Fruit fly (Drosophila melanogaster) whole organism, embryonic: Measurements from ENCODE around the gene CG44271.

Experiments
- CG10274 ChIP-seq: fragments of 200-800 bp; sonication (Bioruptor generic); optimal IDR thresholded peaks from 3 replicates; lab custom pipeline; 2017; ENCODE audit warnings: missing biosample characterization, mild to moderate bottlenecking, missing genetic modification characterization
- CG10366 ChIP-seq: fragments of 200-800 bp; sonication (Bioruptor generic); IDR thresholded peaks from 2 replicates; pipeline ENCODE4 v1.3.6; 2022; ENCODE audit warnings: missing biosample characterization, missing genetic modification characterization
- CG11398 ChIP-seq: fragments of 200-800 bp; sonication (Bioruptor generic); optimal IDR thresholded peaks from 2 replicates; lab custom pipeline; 2016; ENCODE audit warnings: missing biosample characterization, missing genetic modification characterization
- CG12391 ChIP-seq: fragments of 200-800 bp; sonication (Bioruptor generic); optimal IDR thresholded peaks from 3 replicates; lab custom pipeline; 2018; ENCODE audit warnings: missing biosample characterization, mild to moderate bottlenecking, missing genetic modification characterization, moderate library complexity
- CG13123 ChIP-seq: fragments of 200-800 bp; sonication (Bioruptor generic); optimal IDR thresholded peaks from 2 replicates; lab custom pipeline; 2016; ENCODE audit warnings: missing biosample characterization, missing genetic modification characterization
- CG14710 ChIP-seq: fragments of 200-800 bp; sonication (Bioruptor generic); optimal IDR thresholded peaks from 3 replicates; lab custom pipeline; 2019; ENCODE audit warnings: missing biosample characterization, mild to moderate bottlenecking, missing genetic modification characterization, moderate library complexity
- CG15696 ChIP-seq: fragments of 200-800 bp; sonication (Bioruptor generic); optimal IDR thresholded peaks from 2 replicates; lab custom pipeline; 2019; ENCODE audit warnings: missing biosample characterization, mild to moderate bottlenecking, missing genetic modification characterization, moderate library complexity
- CG1647 ChIP-seq: fragments of 200-800 bp; sonication (Bioruptor generic); optimal IDR thresholded peaks from 3 replicates; lab custom pipeline; 2016; ENCODE audit warnings: missing biosample characterization, missing genetic modification characterization
- CG16813 ChIP-seq: fragments of 200-800 bp; sonication (Bioruptor generic); IDR thresholded peaks from 3 replicates; pipeline ENCODE4 v1.3.6; 2022; ENCODE audit warnings: missing biosample characterization, missing genetic modification characterization; ENCODE audit not compliant: partially characterized antibody
- CG16863 ChIP-seq: fragments of 200-800 bp; sonication (Bioruptor generic); optimal IDR thresholded peaks from 3 replicates; lab custom pipeline; 2016; ENCODE audit warnings: missing biosample characterization, missing genetic modification characterization
- CG18476 ChIP-seq: fragments of 200-800 bp; sonication (Bioruptor generic); optimal IDR thresholded peaks from 2 replicates; lab custom pipeline; 2016; ENCODE audit warnings: missing biosample characterization, mild to moderate bottlenecking, missing genetic modification characterization
- CG2129 ChIP-seq: fragments of 200-800 bp; sonication (Bioruptor generic); IDR thresholded peaks from 2 replicates; pipeline ENCODE4 v1.3.6; 2022; ENCODE audit warnings: missing biosample characterization, missing genetic modification characterization; ENCODE audit not compliant: partially characterized antibody
- CG30403 ChIP-seq: fragments of 200-800 bp; sonication (Bioruptor generic); optimal IDR thresholded peaks from 3 replicates; lab custom pipeline; 2016; ENCODE audit warnings: missing biosample characterization, missing genetic modification characterization
- CG32772 ChIP-seq: fragments of 200-800 bp; sonication (Bioruptor generic); IDR thresholded peaks from 2 replicates; pipeline ENCODE4 v1.3.6; 2022; ENCODE audit warnings: missing biosample characterization, missing genetic modification characterization
- CG3838 ChIP-seq: fragments of 200-800 bp; sonication (Bioruptor generic); optimal IDR thresholded peaks from 3 replicates; lab custom pipeline; 2016; ENCODE audit warnings: missing biosample characterization, missing genetic modification characterization
- CG3847 ChIP-seq: fragments of 200-800 bp; sonication (Bioruptor generic); IDR thresholded peaks from 2 replicates; pipeline ENCODE4 v1.3.6; 2022; ENCODE audit warnings: missing biosample characterization, missing genetic modification characterization
- CG4730 ChIP-seq: fragments of 200-800 bp; sonication (Bioruptor generic); IDR thresholded peaks from 2 replicates; pipeline ENCODE4 v1.3.6; 2022; ENCODE audit warnings: missing biosample characterization, missing genetic modification characterization
- CG7556 ChIP-seq: fragments of 200-800 bp; sonication (Bioruptor generic); optimal IDR thresholded peaks from 2 replicates; lab custom pipeline; 2017; ENCODE audit warnings: missing biosample characterization, mild to moderate bottlenecking, missing genetic modification characterization
- CG7987 ChIP-seq: fragments of 200-800 bp; sonication (Bioruptor generic); optimal IDR thresholded peaks from 2 replicates; lab custom pipeline; 2018; ENCODE audit warnings: missing biosample characterization, mild to moderate bottlenecking, missing genetic modification characterization, moderate library complexity
- CkIIα-i1 ChIP-seq: fragments of 200-800 bp; sonication (Bioruptor generic); IDR thresholded peaks from 2 replicates; pipeline ENCODE4 v1.3.6; 2022; ENCODE audit warnings: missing biosample characterization, missing genetic modification characterization
- Dfd ChIP-seq, 2 experiments: fragments of >200 bp; optimal IDR thresholded peaks; 2 replicates each; lab custom pipeline; 2017; ENCODE audit warnings: missing biosample characterization in 2 of 2, missing genetic modification characterization in 2 of 2
- Dp ChIP-seq: fragments of 200-800 bp; sonication (Bioruptor generic); optimal IDR thresholded peaks from 2 replicates; lab custom pipeline; 2018; ENCODE audit warnings: missing biosample characterization, mild to moderate bottlenecking, missing genetic modification characterization, moderate library complexity
- Dref ChIP-seq: fragments of 200-800 bp; sonication (Bioruptor generic); IDR thresholded peaks from 2 replicates; pipeline ENCODE4 v1.3.6; 2022; ENCODE audit warnings: missing biosample characterization, missing genetic modification characterization
- Ets65A ChIP-seq: fragments of 200-800 bp; sonication (Bioruptor generic); peaks from one replicate; lab custom pipeline; 2016; ENCODE audit warnings: missing biosample characterization, missing genetic modification characterization
- H15 ChIP-seq: fragments of 200-800 bp; sonication (Bioruptor generic); IDR thresholded peaks from 3 replicates; pipeline ENCODE4 v1.3.6; 2022; ENCODE audit warnings: missing biosample characterization, missing genetic modification characterization
- HLH4C ChIP-seq: fragments of 200-800 bp; sonication (Bioruptor generic); IDR thresholded peaks from 3 replicates; pipeline ENCODE4 v1.3.6; 2022; ENCODE audit warnings: missing biosample characterization, missing genetic modification characterization; ENCODE audit not compliant: partially characterized antibody
- Hmr ChIP-seq: fragments of 200-800 bp; sonication (Bioruptor generic); optimal IDR thresholded peaks from 3 replicates; lab custom pipeline; 2017; ENCODE audit warnings: mild to moderate bottlenecking, missing biosample characterization, missing genetic modification reagents, missing genetic modification characterization
- Hr39 ChIP-seq: fragments of >200 bp; optimal IDR thresholded peaks from 2 replicates; lab custom pipeline; 2017
- Hsf ChIP-seq: fragments of 200-800 bp; sonication (Bioruptor generic); optimal IDR thresholded peaks from 3 replicates; lab custom pipeline; 2016; ENCODE audit warnings: missing biosample characterization, missing genetic modification characterization
- Lhr ChIP-seq: fragments of 200-800 bp; sonication (Bioruptor generic); optimal IDR thresholded peaks from 3 replicates; lab custom pipeline; 2017; ENCODE audit warnings: mild to moderate bottlenecking, missing biosample characterization, missing genetic modification reagents, missing genetic modification characterization
- Mrtf ChIP-seq: fragments of 200-800 bp; sonication (Bioruptor generic); IDR thresholded peaks from 3 replicates; pipeline ENCODE4 v1.3.6; 2022; ENCODE audit warnings: missing biosample characterization, missing genetic modification characterization
- Scr ChIP-seq: fragments of 200-800 bp; sonication (Bioruptor generic); IDR thresholded peaks from 2 replicates; pipeline ENCODE4 v1.3.6; 2022; ENCODE audit warnings: missing biosample characterization, missing genetic modification characterization; ENCODE audit not compliant: partially characterized antibody
- Ssrp ChIP-seq: fragments of 200-800 bp; sonication (Bioruptor generic); optimal IDR thresholded peaks from 2 replicates; lab custom pipeline; 2018; ENCODE audit warnings: missing biosample characterization, mild to moderate bottlenecking, missing genetic modification characterization, moderate library complexity
- Stat92E ChIP-seq, 3 experiments: fragments of >200 bp in 2 of 3; fragments of 200-800 bp in 1 of 3; sonication (Bioruptor generic) in 1 of 3; optimal IDR thresholded peaks; 2 replicates each; lab custom pipeline; 2017 to 2019; ENCODE audit warnings: missing biosample characterization in 3 of 3, missing genetic modification characterization in 3 of 3, mild to moderate bottlenecking in 1 of 3, moderate library complexity in 1 of 3
- Xbp1 ChIP-seq: fragments of 200-800 bp; sonication (Bioruptor generic); optimal IDR thresholded peaks from 3 replicates; lab custom pipeline; 2016; ENCODE audit warnings: missing biosample characterization, mild to moderate bottlenecking, missing genetic modification characterization
- bcd ChIP-seq: fragments of 200-800 bp; sonication (Bioruptor generic); optimal IDR thresholded peaks from 2 replicates; lab custom pipeline; 2017; ENCODE audit warnings: missing biosample characterization, mild to moderate bottlenecking, missing genetic modification characterization
- bigmax ChIP-seq: fragments of 200-800 bp; sonication (Bioruptor generic); optimal IDR thresholded peaks from 2 replicates; lab custom pipeline; 2018; ENCODE audit warnings: missing biosample characterization, mild to moderate bottlenecking, missing genetic modification characterization
- cas ChIP-seq: fragments of 200-800 bp; sonication (Bioruptor generic); IDR thresholded peaks from 2 replicates; pipeline ENCODE4 v1.3.6; 2022; ENCODE audit warnings: missing biosample characterization, missing genetic modification characterization
- cato ChIP-seq: fragments of 200-800 bp; sonication (Bioruptor generic); optimal IDR thresholded peaks from 2 replicates; lab custom pipeline; 2016; ENCODE audit warnings: missing biosample characterization, missing genetic modification characterization, borderline replicate concordance
- chm ChIP-seq: fragments of 200-800 bp; sonication (Bioruptor generic); IDR thresholded peaks from 2 replicates; pipeline ENCODE4 v1.3.6; 2022; ENCODE audit warnings: missing biosample characterization, missing genetic modification characterization
- dpn ChIP-seq, 2 experiments: fragments of 200-800 bp; sonication (Bioruptor generic); optimal IDR thresholded peaks; 3 replicates each; lab custom pipeline; 2016; ENCODE audit warnings: missing biosample characterization in 2 of 2, missing genetic modification characterization in 2 of 2
- ems ChIP-seq: fragments of 200-800 bp; sonication (Bioruptor generic); optimal IDR thresholded peaks from 3 replicates; lab custom pipeline; 2016; ENCODE audit warnings: missing biosample characterization, missing genetic modification characterization
- gfzf ChIP-seq: fragments of 200-800 bp; sonication (Bioruptor generic); optimal IDR thresholded peaks from 2 replicates; lab custom pipeline; 2016; ENCODE audit warnings: missing biosample characterization, mild to moderate bottlenecking, missing genetic modification characterization, moderate library complexity
- gsb ChIP-seq: fragments of 200-800 bp; sonication (Bioruptor generic); IDR thresholded peaks from 2 replicates; pipeline ENCODE4 v1.3.6; 2022; ENCODE audit warnings: missing biosample characterization, missing genetic modification characterization
- hb ChIP-seq: fragments of 200-800 bp; sonication (Bioruptor generic); IDR thresholded peaks from 3 replicates; pipeline ENCODE4 v1.3.6; 2022; ENCODE audit warnings: missing biosample characterization, missing genetic modification characterization; ENCODE audit not compliant: partially characterized antibody
- lola ChIP-seq, 3 experiments: fragments of >200 bp in 2 of 3; fragments of 200-800 bp in 1 of 3; sonication (Bioruptor generic) in 1 of 3; optimal IDR thresholded peaks; 2 replicates each; lab custom pipeline; 2017 to 2019; ENCODE audit warnings: missing biosample characterization in 3 of 3, missing genetic modification characterization in 3 of 3, mild to moderate bottlenecking in 1 of 3, moderate library complexity in 1 of 3
- pan ChIP-seq, 4 experiments: fragments of >200 bp in 3 of 4; fragments of 200-800 bp in 1 of 4; sonication (Bioruptor generic) in 1 of 4; optimal IDR thresholded peaks in 3 of 4; IDR thresholded peaks in 1 of 4; 2 replicates each; pipeline versions ENCODE4 v1.3.6 to Lab custom; 2017 to 2022; ENCODE audit warnings: missing biosample characterization in 2 of 4, missing genetic modification characterization in 2 of 4, mixed read lengths in 1 of 4
- pita ChIP-seq: fragments of 200-800 bp; sonication (Bioruptor generic); optimal IDR thresholded peaks from 2 replicates; lab custom pipeline; 2017; ENCODE audit warnings: missing biosample characterization, mild to moderate bottlenecking, missing genetic modification characterization
- slou ChIP-seq: fragments of 200-800 bp; sonication (Bioruptor generic); optimal IDR thresholded peaks from 3 replicates; lab custom pipeline; 2016; ENCODE audit warnings: missing biosample characterization, missing genetic modification characterization
- vnd ChIP-seq: fragments of 200-800 bp; sonication (Bioruptor generic); IDR thresholded peaks from 3 replicates; pipeline ENCODE4 v1.3.6; 2022; ENCODE audit warnings: missing biosample characterization, missing genetic modification characterization; ENCODE audit not compliant: partially characterized antibody

CG44271 gene

DNA sequence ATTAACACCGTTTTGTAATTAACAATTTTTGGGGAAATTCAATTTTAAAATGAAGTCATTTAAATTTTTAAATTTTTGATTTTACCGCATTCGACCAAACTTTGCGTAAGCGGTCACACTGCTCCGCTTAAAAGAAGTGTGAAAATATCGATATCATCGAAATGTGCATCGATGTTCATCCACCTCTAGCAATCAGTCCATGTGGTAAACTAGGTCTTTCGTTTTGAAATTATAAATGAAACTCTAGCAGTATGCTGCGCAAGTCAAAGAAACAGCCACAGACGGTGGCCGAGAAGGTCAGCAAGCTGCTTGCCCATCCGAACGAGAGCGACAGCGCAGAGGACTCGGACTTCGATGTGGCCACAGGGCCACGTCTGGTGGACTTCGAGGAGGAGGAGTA lies 30.3 kb downstream of the CG44271 start, which contains the start of gene Aatf (continued):
- TF ChIP-seq CG14710 (tag; lab: Kevin White, UChicago), result peak; percentile 63
- TF ChIP-seq lola (GFP tag; optimal IDR thresholded peaks at IDR 0.05; lab: Kevin White, UChicago), result no peak
- no peak for TF ChIP-seq slou (GFP tag; lab: Kevin White, UChicago)
- no peak for TF ChIP-seq CG30403 (GFP tag; lab: Kevin White, UChicago)
- peak in 1 of 3 experiments; percentile 15 for TF ChIP-seq Stat92E (GFP tag; optimal IDR thresholded peaks at IDR 0.05; lab: Kevin White, UChicago)
- TF ChIP-seq HLH4C (GFP tag; lab: Robert Waterston, UW), result peak; percentile 71
- no peak for TF ChIP-seq bcd
- peak; percentile 83 for TF ChIP-seq Scr (GFP tag; lab: Robert Waterston, UW)
- TF ChIP-seq Dp (GFP tag; lab: Kevin White, UChicago), result peak; percentile 96
- no peak for TF ChIP-seq cas (GFP tag; lab: Robert Waterston, UW)
- peak; percentile 79 for TF ChIP-seq CG16813 (GFP tag; lab: Robert Waterston, UW)
- TF ChIP-seq CG2129 (GFP tag; lab: Robert Waterston, UW), result peak; percentile 85
- no peak for TF ChIP-seq CG7556 (GFP tag; lab: Kevin White, UChicago)
- peak; percentile 64 for TF ChIP-seq gfzf (GFP tag; lab: Kevin White, UChicago)
- TF ChIP-seq pita, result no peak
- TF ChIP-seq CG10366 (GFP tag; lab: Robert Waterston, UW), result no peak
- TF ChIP-seq pan (optimal IDR thresholded peaks at IDR 0.05; lab: Kevin White, UChicago), result no peak
- peak in 1 of 2 experiments; percentile 21 for TF ChIP-seq pan (GFP tag; optimal IDR thresholded peaks at IDR 0.05 in 1 of 2, IDR thresholded peaks at IDR 0.05 in 1 of 2)
- no peak for TF ChIP-seq chm
- no peak for TF ChIP-seq Hmr (GFP tag; lab: Kevin White, UChicago)
- no peak for TF ChIP-seq Mrtf (GFP tag; lab: Robert Waterston, UW)
- TF ChIP-seq CkIIα-i1 (GFP tag; lab: Robert Waterston, UW), result no peak
- no peak for TF ChIP-seq gsb (GFP tag; lab: Robert Waterston, UW)
- TF ChIP-seq CG12391 (tag; lab: Kevin White, UChicago), result no peak
- TF ChIP-seq CG11398, result no peak
- TF ChIP-seq bigmax (GFP tag; lab: Kevin White, UChicago), result no peak
- TF ChIP-seq CG4730, result no peak
- TF ChIP-seq CG15696 (tag; lab: Kevin White, UChicago), result no peak
- TF ChIP-seq Lhr (GFP tag; lab: Kevin White, UChicago), result peak; percentile 24
- no peak for TF ChIP-seq cato
- TF ChIP-seq CG3847, result peak; percentile 36; the same call in 1 of the 2 replicates
- no peak for TF ChIP-seq CG16863 (GFP tag; lab: Kevin White, UChicago)
- no peak for TF ChIP-seq Hsf (GFP tag; lab: Kevin White, UChicago)
- no peak for TF ChIP-seq Dfd (GFP tag; optimal IDR thresholded peaks at IDR 0.05; lab: Kevin White, UChicago)
- TF ChIP-seq hb (GFP tag; lab: Robert Waterston, UW), result peak; percentile 53; the same call in 1 of the 3 replicates
- no peak for TF ChIP-seq dpn (GFP tag; optimal IDR thresholded peaks at IDR 0.05; lab: Kevin White, UChicago)
- no peak for TF ChIP-seq CG1647 (GFP tag; lab: Kevin White, UChicago)
- peak; percentile 51 for TF ChIP-seq Ets65A (GFP tag; lab: Kevin White, UChicago)
- no peak for TF ChIP-seq Xbp1 (GFP tag; lab: Kevin White, UChicago)
- no peak for TF ChIP-seq Hr39 (lab: Kevin White, UChicago)
- TF ChIP-seq CG7987 (GFP tag; lab: Kevin White, UChicago), result no peak
- TF ChIP-seq Dref (GFP tag; lab: Robert Waterston, UW), result peak; percentile 90
- TF ChIP-seq CG10274 (GFP tag; lab: Kevin White, UChicago), result no peak
- TF ChIP-seq CG3838 (GFP tag; lab: Kevin White, UChicago), result no peak
- no peak for TF ChIP-seq CG13123
- no peak for TF ChIP-seq CG18476 (GFP tag; lab: Kevin White, UChicago)
- TF ChIP-seq Ssrp (tag; lab: Kevin White, UChicago), result no peak
- no peak for TF ChIP-seq H15 (GFP tag; lab: Robert Waterston, UW)
- TF ChIP-seq ems (GFP tag; lab: Kevin White, UChicago), result peak; percentile 5
- TF ChIP-seq CG32772, result no peak
- TF ChIP-seq vnd (GFP tag; lab: Robert Waterston, UW), result peak; percentile 64
